Fruit fly (Drosophila melanogaster) whole organism, embryonic: ENCODE data around the gene CG12194.

Experiments used
- Awh ChIP-seq: fragments of 200-800 bp; sonication (Bioruptor generic); IDR thresholded peaks from 2 replicates; pipeline ENCODE4, ENCODE4 v1.3.6; 2022; ENCODE audit warnings: missing biosample characterization, missing genetic modification characterization
- Bteb2 ChIP-seq: fragments of 200-800 bp; sonication (Bioruptor generic); optimal IDR thresholded peaks from 2 replicates; lab custom pipeline; 2016; ENCODE audit warnings: missing biosample characterization, missing genetic modification characterization
- CG10543 ChIP-seq: fragments of 200-800 bp; sonication (Bioruptor generic); optimal IDR thresholded peaks from 3 replicates; lab custom pipeline; 2017; ENCODE audit warnings: missing biosample characterization, mild to moderate bottlenecking, missing genetic modification characterization, moderate library complexity
- CG10979 ChIP-seq: fragments of 200-800 bp; sonication (Bioruptor generic); optimal IDR thresholded peaks from 2 replicates; lab custom pipeline; 2018; ENCODE audit warnings: missing biosample characterization, mild to moderate bottlenecking, missing genetic modification characterization, moderate library complexity
- CG12155 ChIP-seq: fragments of 200-800 bp; sonication (Bioruptor generic); optimal IDR thresholded peaks from 3 replicates; lab custom pipeline; 2016; ENCODE audit warnings: missing biosample characterization, missing genetic modification characterization
- CG12659 ChIP-seq: fragments of 200-800 bp; sonication (Bioruptor generic); optimal IDR thresholded peaks from 3 replicates; lab custom pipeline; 2017; ENCODE audit warnings: mild to moderate bottlenecking, missing biosample characterization, missing genetic modification reagents, missing genetic modification characterization
- CG12744 ChIP-seq: fragments of 200-800 bp; sonication (Bioruptor generic); optimal IDR thresholded peaks from 2 replicates; lab custom pipeline; 2016; ENCODE audit warnings: missing biosample characterization, missing genetic modification characterization
- CG1602 ChIP-seq: fragments of 200-800 bp; sonication (Bioruptor generic); optimal IDR thresholded peaks from 3 replicates; lab custom pipeline; 2016; ENCODE audit warnings: missing biosample characterization, missing genetic modification characterization
- CG17612 ChIP-seq: fragments of 200-800 bp; sonication (Bioruptor generic); IDR thresholded peaks from 2 replicates; pipeline ENCODE4 v1.3.6; 2022; ENCODE audit warnings: missing biosample characterization, missing genetic modification characterization
- CG17802 ChIP-seq: fragments of 200-800 bp; sonication (Bioruptor generic); optimal IDR thresholded peaks from 2 replicates; lab custom pipeline; 2018; ENCODE audit warnings: missing biosample characterization, mild to moderate bottlenecking, missing genetic modification characterization, moderate library complexity
- CG17829 ChIP-seq: fragments of 200-800 bp; optimal IDR thresholded peaks from 2 replicates; lab custom pipeline; 2019; ENCODE audit warnings: missing biosample characterization, mild to moderate bottlenecking, missing genetic modification characterization, moderate library complexity
- CG30020 ChIP-seq: fragments of 200-800 bp; optimal IDR thresholded peaks from 2 replicates; lab custom pipeline; 2019; ENCODE audit warnings: missing biosample characterization, mild to moderate bottlenecking, missing genetic modification characterization, moderate library complexity
- CG4282 ChIP-seq: fragments of 200-800 bp; sonication (Bioruptor generic); optimal IDR thresholded peaks from 2 replicates; lab custom pipeline; 2016; ENCODE audit warnings: missing biosample characterization, missing genetic modification characterization
- CG43689 ChIP-seq: fragments of 200-800 bp; sonication (Bioruptor generic); IDR thresholded peaks from 2 replicates; pipeline ENCODE4 v1.3.6; 2022; ENCODE audit warnings: missing biosample characterization, missing genetic modification characterization
- CG5180 ChIP-seq: fragments of 200-800 bp; sonication (Bioruptor generic); optimal IDR thresholded peaks from 3 replicates; lab custom pipeline; 2017; ENCODE audit warnings: missing biosample characterization, missing genetic modification characterization, mild to moderate bottlenecking, moderate library complexity, missing genetic modification reagents
- CG7556 ChIP-seq: fragments of 200-800 bp; sonication (Bioruptor generic); optimal IDR thresholded peaks from 2 replicates; lab custom pipeline; 2017; ENCODE audit warnings: missing biosample characterization, mild to moderate bottlenecking, missing genetic modification characterization
- CG9797 ChIP-seq: fragments of 200-800 bp; sonication (Bioruptor generic); optimal IDR thresholded peaks from 3 replicates; lab custom pipeline; 2018; ENCODE audit warnings: missing biosample characterization, mild to moderate bottlenecking, missing genetic modification characterization
- CTCF ChIP-seq: fragments of 200-800 bp; sonication (Bioruptor generic); optimal IDR thresholded peaks from 2 replicates; lab custom pipeline; 2017; ENCODE audit warnings: missing biosample characterization, mild to moderate bottlenecking, missing genetic modification characterization, moderate library complexity
- CkIIα-i1 ChIP-seq: fragments of 200-800 bp; sonication (Bioruptor generic); IDR thresholded peaks from 2 replicates; pipeline ENCODE4 v1.3.6; 2022; ENCODE audit warnings: missing biosample characterization, missing genetic modification characterization
- D ChIP-seq, 2 experiments: fragments of 200-800 bp in 1 of 2; fragments of >200 bp in 1 of 2; sonication (Bioruptor generic) in 1 of 2; optimal IDR thresholded peaks; 2 replicates in 1 of 2; 3 replicates in 1 of 2; lab custom pipeline; 2017; ENCODE audit warnings: mild to moderate bottlenecking in 1 of 2, missing biosample characterization in 1 of 2, missing genetic modification characterization in 1 of 2, missing genetic modification reagents in 1 of 2
- Dbx ChIP-seq: fragments of 200-800 bp; sonication (Bioruptor generic); IDR thresholded peaks from 3 replicates; pipeline ENCODE4 v1.3.6; 2022; ENCODE audit warnings: missing biosample characterization, missing genetic modification characterization
- Dip2 ChIP-seq: fragments of 200-800 bp; sonication (Bioruptor generic); IDR thresholded peaks from 2 replicates; pipeline ENCODE4 v1.3.6; 2022; ENCODE audit warnings: missing biosample characterization, missing genetic modification characterization
- Elba2 ChIP-seq: fragments of 200-800 bp; sonication (Bioruptor generic); optimal IDR thresholded peaks from 3 replicates; lab custom pipeline; 2016; ENCODE audit warnings: missing biosample characterization, missing genetic modification characterization
- Max ChIP-seq: fragments of 200-800 bp; sonication (Bioruptor generic); optimal IDR thresholded peaks from 2 replicates; lab custom pipeline; 2016; ENCODE audit warnings: missing biosample characterization, mild to moderate bottlenecking, missing genetic modification characterization
- Myb ChIP-seq: fragments of 200-800 bp; sonication (Bioruptor generic); optimal IDR thresholded peaks from 2 replicates; lab custom pipeline; 2016; ENCODE audit warnings: missing biosample characterization, missing genetic modification characterization
- NC2β ChIP-seq: fragments of 200-800 bp; sonication (Bioruptor generic); optimal IDR thresholded peaks from 2 replicates; lab custom pipeline; 2016; ENCODE audit warnings: missing biosample characterization, missing genetic modification characterization
- NfI ChIP-seq: fragments of 200-800 bp; sonication (Bioruptor generic); optimal IDR thresholded peaks from 3 replicates; lab custom pipeline; 2018; ENCODE audit warnings: missing biosample characterization, mild to moderate bottlenecking, missing genetic modification characterization, moderate library complexity
- Pdp1 ChIP-seq, 2 experiments: fragments of 200-800 bp; sonication (Bioruptor generic); optimal IDR thresholded peaks; 3 replicates each; lab custom pipeline; 2016; ENCODE audit warnings: missing biosample characterization in 2 of 2, missing genetic modification characterization in 2 of 2, mild to moderate bottlenecking in 1 of 2, moderate library complexity in 1 of 2
- Rx ChIP-seq: fragments of 200-800 bp; sonication (Bioruptor generic); IDR thresholded peaks from 2 replicates; pipeline ENCODE4 v1.3.6; 2022; ENCODE audit warnings: missing biosample characterization, missing genetic modification characterization
- Trl ChIP-seq, 3 experiments: fragments of >200 bp in 2 of 3; fragments of 200-800 bp in 1 of 3; sonication (Bioruptor generic) in 1 of 3; optimal IDR thresholded peaks; 2 replicates in 1 of 3; 3 replicates in 2 of 3; lab custom pipeline; 2016 to 2017; ENCODE audit warnings: missing biosample characterization in 1 of 3, missing genetic modification characterization in 1 of 3
- Vsx1 ChIP-seq: fragments of 200-800 bp; sonication (Bioruptor generic); optimal IDR thresholded peaks from 2 replicates; lab custom pipeline; 2017; ENCODE audit warnings: missing biosample characterization, mild to moderate bottlenecking, missing genetic modification characterization, missing genetic modification reagents
- ab ChIP-seq: fragments of 200-800 bp; sonication (Bioruptor generic); optimal IDR thresholded peaks from 2 replicates; lab custom pipeline; 2016; ENCODE audit warnings: missing biosample characterization, missing genetic modification characterization
- caup ChIP-seq: fragments of 200-800 bp; sonication (Bioruptor generic); optimal IDR thresholded peaks from 3 replicates; lab custom pipeline; 2017; ENCODE audit warnings: missing biosample characterization, mild to moderate bottlenecking, missing genetic modification characterization, moderate library complexity; ENCODE audit not compliant: severe bottlenecking
- chn ChIP-seq: fragments of 200-800 bp; sonication (Bioruptor generic); optimal IDR thresholded peaks from 2 replicates; lab custom pipeline; 2016; ENCODE audit warnings: missing biosample characterization, missing genetic modification characterization
- danr ChIP-seq: fragments of 200-800 bp; sonication (Bioruptor generic); IDR thresholded peaks from 2 replicates; pipeline ENCODE4 v1.3.6; 2022; ENCODE audit warnings: missing biosample characterization, missing genetic modification characterization
- dpn ChIP-seq, 2 experiments: fragments of 200-800 bp; sonication (Bioruptor generic); optimal IDR thresholded peaks; 3 replicates each; lab custom pipeline; 2016; ENCODE audit warnings: missing biosample characterization in 2 of 2, missing genetic modification characterization in 2 of 2
- exex ChIP-seq: fragments of 200-800 bp; sonication (Bioruptor generic); optimal IDR thresholded peaks from 4 replicates; lab custom pipeline; 2018; ENCODE audit warnings: missing biosample characterization, mild to moderate bottlenecking, missing genetic modification characterization, moderate library complexity
- grau ChIP-seq: fragments of 200-800 bp; optimal IDR thresholded peaks from 3 replicates; lab custom pipeline; 2019; ENCODE audit warnings: missing biosample characterization, mild to moderate bottlenecking, missing genetic modification characterization, moderate library complexity
- jumu ChIP-seq: fragments of 200-800 bp; sonication (Bioruptor generic); optimal IDR thresholded peaks from 3 replicates; lab custom pipeline; 2016; ENCODE audit warnings: missing biosample characterization, missing genetic modification characterization
- lab ChIP-seq: fragments of 200-800 bp; sonication (Bioruptor generic); optimal IDR thresholded peaks from 3 replicates; lab custom pipeline; 2017; ENCODE audit warnings: missing biosample characterization, missing genetic modification characterization, mild to moderate bottlenecking, moderate library complexity, missing genetic modification reagents
- lov ChIP-seq, 2 experiments: fragments of 200-800 bp in 1 of 2; fragments of >200 bp in 1 of 2; sonication (Bioruptor generic) in 1 of 2; IDR thresholded peaks in 1 of 2; optimal IDR thresholded peaks in 1 of 2; 2 replicates in 1 of 2; 3 replicates in 1 of 2; pipeline versions ENCODE4 v1.3.6 to Lab custom; 2017 to 2022; ENCODE audit warnings: missing biosample characterization in 1 of 2, missing genetic modification characterization in 1 of 2
- mld ChIP-seq: fragments of 200-800 bp; sonication (Bioruptor generic); IDR thresholded peaks from 3 replicates; pipeline ENCODE4 v1.3.6; 2022; ENCODE audit warnings: missing biosample characterization, missing genetic modification characterization; ENCODE audit not compliant: partially characterized antibody
- peb ChIP-seq: fragments of 200-800 bp; sonication (Bioruptor generic); IDR thresholded peaks from 2 replicates; pipeline ENCODE4 v1.3.6; 2022; ENCODE audit warnings: missing biosample characterization, missing genetic modification characterization
- salm ChIP-seq: fragments of 200-800 bp; sonication (Bioruptor generic); optimal IDR thresholded peaks from 2 replicates; lab custom pipeline; 2018; ENCODE audit warnings: missing biosample characterization, mild to moderate bottlenecking, missing genetic modification characterization
- sna ChIP-seq: fragments of 200-800 bp; sonication (Bioruptor generic); IDR thresholded peaks from 2 replicates; pipeline ENCODE4 v1.3.6; 2022; ENCODE audit warnings: missing biosample characterization, missing genetic modification characterization; ENCODE audit not compliant: partially characterized antibody
- vnd ChIP-seq: fragments of 200-800 bp; sonication (Bioruptor generic); IDR thresholded peaks from 3 replicates; pipeline ENCODE4 v1.3.6; 2022; ENCODE audit warnings: missing biosample characterization, missing genetic modification characterization; ENCODE audit not compliant: partially characterized antibody
- wek ChIP-seq: fragments of 200-800 bp; sonication (Bioruptor generic); optimal IDR thresholded peaks from 3 replicates; lab custom pipeline; 2018; ENCODE audit warnings: missing biosample characterization, mild to moderate bottlenecking, missing genetic modification characterization, moderate library complexity

CG12194 gene

DNA sequence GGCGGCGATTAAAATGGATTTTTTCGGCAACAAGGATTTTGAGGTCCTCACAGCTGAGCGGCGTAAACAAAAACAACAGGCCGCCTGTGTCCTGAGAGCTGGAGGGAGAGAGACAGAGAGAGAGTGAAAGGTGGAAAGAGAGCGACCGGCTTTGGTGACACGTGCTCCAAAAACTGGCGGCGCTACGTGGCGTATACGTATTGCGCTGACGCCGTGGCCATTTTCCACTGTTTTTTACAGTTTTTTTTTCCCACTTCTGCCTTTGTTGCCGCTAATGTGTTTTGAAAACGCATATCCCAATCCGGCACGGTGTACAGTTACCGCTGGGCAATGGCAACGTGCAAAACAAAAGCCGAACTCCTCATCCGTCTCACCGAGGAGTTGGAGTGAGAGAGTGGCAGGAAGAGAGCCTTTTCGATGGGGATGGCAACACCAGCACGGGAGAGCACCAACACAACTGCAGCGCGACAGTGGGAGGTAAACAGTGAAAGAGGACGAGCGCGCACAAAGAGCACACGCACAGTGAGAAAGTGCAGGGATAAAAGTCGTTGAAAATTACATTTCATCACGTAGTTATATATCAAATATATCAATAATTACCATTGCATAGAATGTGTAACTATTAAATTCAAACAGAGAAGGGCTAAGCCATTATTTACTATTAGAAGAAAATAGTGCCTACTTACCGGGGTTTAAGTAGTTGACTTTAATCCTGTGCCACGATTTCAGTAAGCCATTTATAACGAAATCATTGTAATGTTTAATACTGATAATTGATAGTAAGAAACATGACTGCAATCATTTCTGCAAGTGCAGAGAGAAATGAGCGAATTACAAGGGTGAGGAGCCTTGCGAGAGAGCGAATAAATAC, 17.5 kb upstream of the CG12194 start (continued):
- TF ChIP-seq CG30020 (tag; lab: Kevin White, UChicago): peak; percentile 31
- TF ChIP-seq CG12744: no peak
- TF ChIP-seq Vsx1 (GFP tag; lab: Kevin White, UChicago): peak; percentile 19
- TF ChIP-seq D (optimal IDR thresholded peaks at IDR 0.05; lab: Kevin White, UChicago): peak; percentile 93
- TF ChIP-seq D (GFP tag; optimal IDR thresholded peaks at IDR 0.05; lab: Kevin White, UChicago): peak; percentile 29
- TF ChIP-seq Elba2: no peak
- TF ChIP-seq jumu (GFP tag; lab: Kevin White, UChicago): peak; percentile 46
- TF ChIP-seq Max (GFP tag; lab: Kevin White, UChicago): peak; percentile 28
- TF ChIP-seq Pdp1 (GFP tag; optimal IDR thresholded peaks at IDR 0.05; lab: Kevin White, UChicago): peak; percentile 21 to 61
- no peak for TF ChIP-seq CTCF
- no peak for TF ChIP-seq vnd (GFP tag; lab: Robert Waterston, UW)
- TF ChIP-seq CkIIα-i1 (GFP tag; lab: Robert Waterston, UW): no peak
- peak in 1 of 2 experiments; percentile 40 for TF ChIP-seq dpn (GFP tag; optimal IDR thresholded peaks at IDR 0.05; lab: Kevin White, UChicago)
- TF ChIP-seq Bteb2 (GFP tag; lab: Kevin White, UChicago): no peak
- TF ChIP-seq NC2β: peak; percentile 15
- TF ChIP-seq grau (tag; lab: Kevin White, UChicago): peak; percentile 61
- TF ChIP-seq CG17802 (tag; lab: Kevin White, UChicago): no peak
- TF ChIP-seq wek: no peak
- TF ChIP-seq CG17829 (tag; lab: Kevin White, UChicago): peak; percentile 63
- peak; percentile 5 for TF ChIP-seq Myb (GFP tag; lab: Kevin White, UChicago)
- TF ChIP-seq exex (tag; lab: Kevin White, UChicago): no peak
- TF ChIP-seq lov (optimal IDR thresholded peaks at IDR 0.05; lab: Kevin White, UChicago): no peak
- 0 out of 3 replicates have a peak, but pooled peaks have one; percentile 19 for TF ChIP-seq lov (GFP tag; IDR thresholded peaks at IDR 0.05; lab: Robert Waterston, UW)
- TF ChIP-seq CG10543 (GFP tag; lab: Kevin White, UChicago): peak; percentile 34
- no peak for TF ChIP-seq lab
- TF ChIP-seq CG1602 (GFP tag; lab: Kevin White, UChicago): peak; percentile 58
- peak; percentile 8 for TF ChIP-seq CG12155
- TF ChIP-seq caup: peak; percentile 13
- 0 out of 2 replicates have a peak, but pooled peaks have one; percentile 19 for TF ChIP-seq CG17612 (GFP tag; lab: Robert Waterston, UW)
- no peak for TF ChIP-seq CG4282
- TF ChIP-seq chn (GFP tag; lab: Kevin White, UChicago): peak; percentile 18
- peak; percentile 64 for TF ChIP-seq CG12659 (GFP tag; lab: Kevin White, UChicago)
- TF ChIP-seq Rx (GFP tag; lab: Robert Waterston, UW): peak; percentile 57
- TF ChIP-seq salm (tag; lab: Kevin White, UChicago): no peak
- no peak for TF ChIP-seq Dip2 (GFP tag; lab: Robert Waterston, UW)
- no peak for TF ChIP-seq ab
- 0 out of 3 replicates have a peak, but pooled peaks have one; percentile 19 for TF ChIP-seq Dbx
- peak; percentile 16 for TF ChIP-seq NfI (GFP tag; lab: Kevin White, UChicago)
- no peak for TF ChIP-seq CG7556 (GFP tag; lab: Kevin White, UChicago)
- peak; percentile 63 for TF ChIP-seq CG10979 (tag; lab: Kevin White, UChicago)
- TF ChIP-seq CG9797 (GFP tag; lab: Kevin White, UChicago): no peak
- TF ChIP-seq danr (GFP tag; lab: Robert Waterston, UW): peak; percentile 39
- TF ChIP-seq CG43689 (GFP tag; lab: Robert Waterston, UW): no peak
- no peak for TF ChIP-seq sna (GFP tag; lab: Robert Waterston, UW)
- TF ChIP-seq Trl (optimal IDR thresholded peaks at IDR 0.05; lab: Kevin White, UChicago): peak; percentile 57 to 63
- no peak for TF ChIP-seq Trl (GFP tag; optimal IDR thresholded peaks at IDR 0.05; lab: Kevin White, UChicago)
- TF ChIP-seq CG5180 (GFP tag; lab: Kevin White, UChicago): no peak
- TF ChIP-seq peb (GFP tag; lab: Robert Waterston, UW): peak; percentile 66
- TF ChIP-seq mld (GFP tag; lab: Robert Waterston, UW): no peak
- no peak for TF ChIP-seq Awh (GFP tag; lab: Robert Waterston, UW)
